Fruit fly (Drosophila melanogaster) whole organism, embryonic: ENCODE data around the gene CG45105.

Source experiments
- CG10147 ChIP-seq: fragments of 200-800 bp; sonication (Bioruptor generic); optimal IDR thresholded peaks from 2 replicates; lab custom pipeline; 2019; ENCODE audit warnings: missing biosample characterization, mild to moderate bottlenecking, missing genetic modification characterization, moderate library complexity
- CG10565 ChIP-seq: fragments of 200-800 bp; sonication (Bioruptor generic); optimal IDR thresholded peaks from 3 replicates; lab custom pipeline; 2016; ENCODE audit warnings: missing biosample characterization, mild to moderate bottlenecking, missing genetic modification characterization
- CG12071 ChIP-seq: fragments of 200-800 bp; sonication (Bioruptor generic); optimal IDR thresholded peaks from 3 replicates; lab custom pipeline; 2018; ENCODE audit warnings: missing biosample characterization, mild to moderate bottlenecking, missing genetic modification characterization
- CG12391 ChIP-seq: fragments of 200-800 bp; sonication (Bioruptor generic); optimal IDR thresholded peaks from 3 replicates; lab custom pipeline; 2018; ENCODE audit warnings: missing biosample characterization, mild to moderate bottlenecking, missing genetic modification characterization, moderate library complexity
- CG12659 ChIP-seq: fragments of 200-800 bp; sonication (Bioruptor generic); optimal IDR thresholded peaks from 3 replicates; lab custom pipeline; 2017; ENCODE audit warnings: mild to moderate bottlenecking, missing biosample characterization, missing genetic modification reagents, missing genetic modification characterization
- CG14441 ChIP-seq: fragments of 200-800 bp; sonication (Bioruptor generic); IDR thresholded peaks from 2 replicates; pipeline ENCODE4 v1.3.6; 2022; ENCODE audit warnings: missing biosample characterization, missing genetic modification characterization
- CG17186 ChIP-seq: fragments of 200-800 bp; sonication (Bioruptor generic); optimal IDR thresholded peaks from 3 replicates; lab custom pipeline; 2017; ENCODE audit warnings: missing biosample characterization, missing genetic modification reagents, missing genetic modification characterization
- CG17359 ChIP-seq: fragments of 200-800 bp; sonication (Bioruptor generic); optimal IDR thresholded peaks from 3 replicates; lab custom pipeline; 2018; ENCODE audit warnings: missing biosample characterization, mild to moderate bottlenecking, missing genetic modification characterization, moderate library complexity
- CG18262 ChIP-seq: fragments of 200-800 bp; optimal IDR thresholded peaks from 3 replicates; lab custom pipeline; 2019; ENCODE audit warnings: missing biosample characterization, mild to moderate bottlenecking, missing genetic modification characterization, moderate library complexity
- CG1832 ChIP-seq: fragments of 200-800 bp; sonication (Bioruptor generic); optimal IDR thresholded peaks from 2 replicates; lab custom pipeline; 2017; ENCODE audit warnings: missing biosample characterization, mild to moderate bottlenecking, missing genetic modification characterization, inconsistent platforms
- CG2678 ChIP-seq: fragments of 200-800 bp; sonication (Bioruptor generic); optimal IDR thresholded peaks from 3 replicates; lab custom pipeline; 2019; ENCODE audit warnings: missing biosample characterization, mild to moderate bottlenecking, missing genetic modification characterization, moderate library complexity
- CG30403 ChIP-seq: fragments of 200-800 bp; sonication (Bioruptor generic); optimal IDR thresholded peaks from 3 replicates; lab custom pipeline; 2016; ENCODE audit warnings: missing biosample characterization, missing genetic modification characterization
- CG3847 ChIP-seq: fragments of 200-800 bp; sonication (Bioruptor generic); IDR thresholded peaks from 2 replicates; pipeline ENCODE4 v1.3.6; 2022; ENCODE audit warnings: missing biosample characterization, missing genetic modification characterization
- CG4404 ChIP-seq: fragments of 200-800 bp; sonication (Bioruptor generic); IDR thresholded peaks from 2 replicates; pipeline ENCODE4 v1.3.6; 2022; ENCODE audit warnings: missing biosample characterization, missing genetic modification characterization
- CG4854 ChIP-seq: fragments of 200-800 bp; sonication (Bioruptor generic); optimal IDR thresholded peaks from 2 replicates; lab custom pipeline; 2016; ENCODE audit warnings: missing biosample characterization, missing genetic modification characterization, inconsistent platforms
- CG6254 ChIP-seq: fragments of 200-800 bp; sonication (Bioruptor generic); optimal IDR thresholded peaks from 3 replicates; lab custom pipeline; 2017; ENCODE audit warnings: mild to moderate bottlenecking, missing biosample characterization, missing genetic modification reagents, missing genetic modification characterization
- CG8388 ChIP-seq: fragments of 200-800 bp; sonication (Bioruptor generic); optimal IDR thresholded peaks from 2 replicates; lab custom pipeline; 2019; ENCODE audit warnings: missing biosample characterization, mild to moderate bottlenecking, missing genetic modification characterization, moderate library complexity
- Dek ChIP-seq: fragments of 200-800 bp; sonication (Bioruptor generic); optimal IDR thresholded peaks from 3 replicates; lab custom pipeline; 2019; ENCODE audit warnings: missing biosample characterization, mild to moderate bottlenecking, missing genetic modification characterization, moderate library complexity
- Doc3 ChIP-seq: fragments of 200-800 bp; sonication (Bioruptor generic); IDR thresholded peaks from 3 replicates; pipeline ENCODE4 v1.3.6; 2022; ENCODE audit warnings: missing biosample characterization, missing genetic modification characterization; ENCODE audit not compliant: partially characterized antibody
- E2f2 ChIP-seq: fragments of 200-800 bp; sonication (Bioruptor generic); IDR thresholded peaks from 2 replicates; pipeline ENCODE4 v1.3.6; 2022; ENCODE audit warnings: missing biosample characterization, missing genetic modification characterization
- HLH3B ChIP-seq: fragments of 200-800 bp; sonication (Bioruptor generic); IDR thresholded peaks from 2 replicates; pipeline ENCODE4 v1.3.6; 2022; ENCODE audit warnings: missing biosample characterization, missing genetic modification characterization
- Hand ChIP-seq: fragments of 200-800 bp; sonication (Bioruptor generic); optimal IDR thresholded peaks from 2 replicates; lab custom pipeline; 2017; ENCODE audit warnings: mild to moderate bottlenecking, missing biosample characterization, missing genetic modification reagents, missing genetic modification characterization
- Hey ChIP-seq: fragments of 200-800 bp; sonication (Bioruptor generic); optimal IDR thresholded peaks from 3 replicates; lab custom pipeline; 2018; ENCODE audit warnings: missing biosample characterization, mild to moderate bottlenecking, missing genetic modification characterization
- Hmx ChIP-seq: fragments of 200-800 bp; sonication (Bioruptor generic); optimal IDR thresholded peaks from 2 replicates; lab custom pipeline; 2016; ENCODE audit warnings: missing biosample characterization, missing genetic modification characterization
- Lhr ChIP-seq: fragments of 200-800 bp; sonication (Bioruptor generic); optimal IDR thresholded peaks from 3 replicates; lab custom pipeline; 2017; ENCODE audit warnings: mild to moderate bottlenecking, missing biosample characterization, missing genetic modification reagents, missing genetic modification characterization
- Oli ChIP-seq: fragments of 200-800 bp; sonication (Bioruptor generic); optimal IDR thresholded peaks from 2 replicates; lab custom pipeline; 2018; ENCODE audit warnings: missing biosample characterization, mild to moderate bottlenecking, missing genetic modification characterization, moderate library complexity
- Ravus ChIP-seq: fragments of 200-800 bp; sonication (Bioruptor generic); IDR thresholded peaks from 2 replicates; pipeline ENCODE4 v1.3.6; 2022; ENCODE audit warnings: missing biosample characterization, missing genetic modification characterization
- Side ChIP-seq: fragments of 200-800 bp; sonication (Bioruptor generic); optimal IDR thresholded peaks from 2 replicates; lab custom pipeline; 2016; ENCODE audit warnings: missing biosample characterization, missing genetic modification characterization
- Taf1 ChIP-seq: fragments of 200-800 bp; sonication (Bioruptor generic); IDR thresholded peaks from 2 replicates; pipeline ENCODE4 v1.3.6; 2022; ENCODE audit warnings: missing biosample characterization, missing genetic modification characterization
- Tbp ChIP-seq: fragments of >200 bp; optimal IDR thresholded peaks from 2 replicates; lab custom pipeline; 2018; ENCODE audit warnings: missing biosample characterization, missing genetic modification characterization
- Usf ChIP-seq: fragments of 200-800 bp; sonication (Bioruptor generic); optimal IDR thresholded peaks from 2 replicates; lab custom pipeline; 2017; ENCODE audit warnings: missing genotype, missing biosample characterization, missing genetic modification characterization
- cas ChIP-seq: fragments of 200-800 bp; sonication (Bioruptor generic); IDR thresholded peaks from 2 replicates; pipeline ENCODE4 v1.3.6; 2022; ENCODE audit warnings: missing biosample characterization, missing genetic modification characterization
- cato ChIP-seq: fragments of 200-800 bp; sonication (Bioruptor generic); optimal IDR thresholded peaks from 2 replicates; lab custom pipeline; 2016; ENCODE audit warnings: missing biosample characterization, missing genetic modification characterization, borderline replicate concordance
- dm ChIP-seq: fragments of 200-800 bp; sonication (Bioruptor generic); optimal IDR thresholded peaks from 3 replicates; lab custom pipeline; 2016; ENCODE audit warnings: missing biosample characterization, missing genetic modification characterization
- dpn ChIP-seq, 2 experiments: fragments of 200-800 bp; sonication (Bioruptor generic); optimal IDR thresholded peaks; 3 replicates each; lab custom pipeline; 2016; ENCODE audit warnings: missing biosample characterization in 2 of 2, missing genetic modification characterization in 2 of 2
- eve ChIP-seq, 2 experiments: fragments of >200 bp; optimal IDR thresholded peaks; 2 replicates each; lab custom pipeline; 2017; ENCODE audit warnings: missing biosample characterization in 2 of 2, missing genetic modification characterization in 2 of 2
- grau ChIP-seq: fragments of 200-800 bp; optimal IDR thresholded peaks from 3 replicates; lab custom pipeline; 2019; ENCODE audit warnings: missing biosample characterization, mild to moderate bottlenecking, missing genetic modification characterization, moderate library complexity
- gsb-n ChIP-seq: fragments of 200-800 bp; sonication (Bioruptor generic); optimal IDR thresholded peaks from 3 replicates; lab custom pipeline; 2018; ENCODE audit warnings: missing biosample characterization, mild to moderate bottlenecking, missing genetic modification characterization
- jing ChIP-seq: fragments of 200-800 bp; sonication (Bioruptor generic); optimal IDR thresholded peaks from 2 replicates; lab custom pipeline; 2018; ENCODE audit warnings: missing biosample characterization, mild to moderate bottlenecking, missing genetic modification characterization
- jumu ChIP-seq: fragments of 200-800 bp; sonication (Bioruptor generic); optimal IDR thresholded peaks from 3 replicates; lab custom pipeline; 2016; ENCODE audit warnings: missing biosample characterization, missing genetic modification characterization
- oc ChIP-seq: fragments of 200-800 bp; sonication (Bioruptor generic); optimal IDR thresholded peaks from 2 replicates; lab custom pipeline; 2018; ENCODE audit warnings: missing biosample characterization, mild to moderate bottlenecking, missing genetic modification characterization, moderate library complexity
- pan ChIP-seq, 4 experiments: fragments of >200 bp in 3 of 4; fragments of 200-800 bp in 1 of 4; sonication (Bioruptor generic) in 1 of 4; optimal IDR thresholded peaks in 3 of 4; IDR thresholded peaks in 1 of 4; 2 replicates each; pipeline versions ENCODE4 v1.3.6 to Lab custom; 2017 to 2022; ENCODE audit warnings: missing biosample characterization in 2 of 4, missing genetic modification characterization in 2 of 4, mixed read lengths in 1 of 4
- schlank ChIP-seq: fragments of 200-800 bp; sonication (Bioruptor generic); optimal IDR thresholded peaks from 2 replicates; lab custom pipeline; 2018; ENCODE audit warnings: missing biosample characterization, mild to moderate bottlenecking, missing genetic modification characterization
- scrt ChIP-seq: fragments of 200-800 bp; sonication (Bioruptor generic); optimal IDR thresholded peaks from 2 replicates; lab custom pipeline; 2018; ENCODE audit warnings: missing biosample characterization, mild to moderate bottlenecking, missing genetic modification characterization, moderate library complexity
- seq ChIP-seq: fragments of 200-800 bp; sonication (Bioruptor generic); IDR thresholded peaks from 2 replicates; pipeline ENCODE4 v1.3.6; 2022; ENCODE audit warnings: missing biosample characterization, missing genetic modification characterization
- slp2 ChIP-seq: fragments of 200-800 bp; sonication (Bioruptor generic); optimal IDR thresholded peaks from 2 replicates; lab custom pipeline; 2016; ENCODE audit warnings: missing biosample characterization, missing genetic modification characterization
- sr ChIP-seq: fragments of 200-800 bp; sonication (Bioruptor generic); IDR thresholded peaks from 3 replicates; pipeline ENCODE4 v1.3.6; 2022; ENCODE audit warnings: missing biosample characterization, missing genetic modification characterization
- toy ChIP-seq: fragments of 200-800 bp; sonication (Bioruptor generic); IDR thresholded peaks from 2 replicates; pipeline ENCODE4 v1.3.6; 2022; ENCODE audit warnings: missing biosample characterization, missing genetic modification characterization
- trh ChIP-seq: fragments of 200-800 bp; sonication (Bioruptor generic); optimal IDR thresholded peaks from 2 replicates; lab custom pipeline; 2016; ENCODE audit warnings: missing biosample characterization, missing genetic modification characterization
- tx ChIP-seq: fragments of 200-800 bp; sonication (Bioruptor generic); optimal IDR thresholded peaks from 2 replicates; lab custom pipeline; 2016; ENCODE audit warnings: missing biosample characterization, missing genetic modification characterization
- zen ChIP-seq: fragments of 200-800 bp; sonication (Bioruptor generic); optimal IDR thresholded peaks from 3 replicates; lab custom pipeline; 2018; ENCODE audit warnings: missing biosample characterization, mild to moderate bottlenecking, missing genetic modification characterization, moderate library complexity

The CG45105 gene

dm6 chr3R:15934952-15935351, 17.1 kb upstream of the CG45105 start, which contains the start of gene Sap47 (continued):
- TF ChIP-seq CG12391 (tag; lab: Kevin White, UChicago) (peak; percentile 28), CG6254 (GFP tag; lab: Kevin White, UChicago) (no peak), CG17359 (tag; lab: Kevin White, UChicago) (no peak), HLH3B (no peak), jing (GFP tag; lab: Kevin White, UChicago) (no peak), CG1832 (GFP tag; lab: Kevin White, UChicago) (no peak), Oli (no peak), scrt (peak; percentile 10), CG3847 (peak; percentile 22; the same call in 1 of the 2 replicates), Hand (no peak), slp2 (GFP tag; lab: Kevin White, UChicago) (no peak), Taf1 (GFP tag; lab: Robert Waterston, UW) (no peak), CG12659 (GFP tag; lab: Kevin White, UChicago) (peak; percentile 49), eve (GFP tag; optimal IDR thresholded peaks at IDR 0.05; lab: Kevin White, UChicago) (no peak), Hmx (GFP tag; lab: Kevin White, UChicago) (no peak), schlank (tag; lab: Kevin White, UChicago) (no peak), CG17186 (GFP tag; lab: Kevin White, UChicago) (peak; percentile 64), oc (tag; lab: Kevin White, UChicago) (no peak), Doc3 (GFP tag; lab: Robert Waterston, UW) (peak; percentile 76), gsb-n (tag; lab: Kevin White, UChicago) (no peak), CG30403 (GFP tag; lab: Kevin White, UChicago) (no peak), seq (no peak), CG2678 (no peak), Dek (tag; lab: Kevin White, UChicago) (no peak), CG18262 (tag; lab: Kevin White, UChicago) (no peak), cato (GFP tag; lab: Kevin White, UChicago) (no peak), CG4854 (GFP tag; lab: Kevin White, UChicago) (no peak), zen (tag; lab: Kevin White, UChicago) (peak; percentile 12), jumu (GFP tag; lab: Kevin White, UChicago) (no peak), CG14441 (GFP tag; lab: Robert Waterston, UW) (no peak), CG4404 (GFP tag; lab: Robert Waterston, UW) (no peak), Hey (tag; lab: Kevin White, UChicago) (no peak), sr (0 out of 3 replicates have a peak, but pooled peaks have one; percentile 8), Usf (no peak), Lhr (GFP tag; lab: Kevin White, UChicago) (no peak), E2f2 (GFP tag; lab: Robert Waterston, UW) (peak; percentile 71), CG10565 (no peak), pan (optimal IDR thresholded peaks at IDR 0.05; lab: Kevin White, UChicago) (no peak), pan (GFP tag; optimal IDR thresholded peaks at IDR 0.05 in 1 of 2, IDR thresholded peaks at IDR 0.05 in 1 of 2) (no peak), Ravus (GFP tag; lab: Robert Waterston, UW) (no peak), CG10147 (GFP tag; lab: Kevin White, UChicago) (peak; percentile 18), cas (GFP tag; lab: Robert Waterston, UW) (no peak), Tbp (no peak), trh (GFP tag; lab: Kevin White, UChicago) (no peak), tx (no peak), Side (GFP tag; lab: Kevin White, UChicago) (no peak), dm (GFP tag; lab: Kevin White, UChicago) (no peak), grau (tag; lab: Kevin White, UChicago) (no peak), toy (GFP tag; lab: Robert Waterston, UW) (no peak), CG12071 (peak; percentile 25), CG8388 (no peak), dpn (GFP tag; optimal IDR thresholded peaks at IDR 0.05; lab: Kevin White, UChicago) (peak in 1 of 2 experiments; percentile 1)
